Worm (Caenorhabditis elegans): ENCODE data around the gene prdx-2.
A peak's percentile ranks its signal among the peaks of the same experiment; 100 is the strongest.

prdx-2 gene

DNA sequence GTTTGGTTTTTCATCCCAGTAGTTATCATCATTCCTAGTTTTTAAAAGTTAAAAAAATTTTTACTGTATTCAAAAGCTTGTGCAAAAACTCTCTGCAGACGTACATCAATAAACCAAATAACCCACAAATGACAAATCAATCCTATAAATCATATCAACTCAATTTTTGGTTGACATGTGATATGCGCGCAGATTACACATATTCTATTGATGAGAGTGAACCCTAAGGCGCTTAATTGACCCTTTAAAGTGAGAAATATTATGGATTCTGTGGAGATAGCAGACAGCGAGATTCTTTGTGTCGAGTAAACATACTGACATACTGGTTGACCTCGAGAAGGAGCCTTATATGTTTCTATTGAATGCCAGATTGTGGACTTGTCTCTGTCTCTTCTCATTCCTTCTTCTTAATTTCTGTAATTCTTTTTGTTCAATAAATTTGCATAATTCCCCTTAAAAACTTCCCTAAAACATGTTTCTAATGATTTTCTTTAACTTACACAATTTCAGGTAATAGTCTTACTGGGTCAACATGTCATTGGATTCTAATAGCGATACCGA is 38.3 kb downstream of the prdx-2 start, which contains the start of gene EEED8.2:
Gene EEED8.2, plus strand, starts transcription at position 511 of the 561 bp plus-strand sequence.
- TF ChIP-seq hnd-1 (tag; optimal IDR thresholded peaks at IDR 0.05) = no peak
- no peak for TF ChIP-seq aly-1 (tag; optimal IDR thresholded peaks at IDR 0.05)
- no peak for TF ChIP-seq sea-1 (GFP tag; conservative IDR thresholded peaks at IDR 0.05)
- no peak for TF ChIP-seq tbx-37 (GFP tag; conservative IDR thresholded peaks at IDR 0.05)
- TF ChIP-seq ama-1 (optimal IDR thresholded peaks at IDR 0.05) = no peak
- no peak for TF ChIP-seq tra-4 (tag; optimal IDR thresholded peaks at IDR 0.05)
- TF ChIP-seq B0310.2 (tag; optimal IDR thresholded peaks at IDR 0.05) = no peak
- no peak for TF ChIP-seq scrt-1 (GFP tag; IDR thresholded peaks at IDR 0.05)
- no peak for TF ChIP-seq ceh-36 (tag; optimal IDR thresholded peaks at IDR 0.05)

DNA sequence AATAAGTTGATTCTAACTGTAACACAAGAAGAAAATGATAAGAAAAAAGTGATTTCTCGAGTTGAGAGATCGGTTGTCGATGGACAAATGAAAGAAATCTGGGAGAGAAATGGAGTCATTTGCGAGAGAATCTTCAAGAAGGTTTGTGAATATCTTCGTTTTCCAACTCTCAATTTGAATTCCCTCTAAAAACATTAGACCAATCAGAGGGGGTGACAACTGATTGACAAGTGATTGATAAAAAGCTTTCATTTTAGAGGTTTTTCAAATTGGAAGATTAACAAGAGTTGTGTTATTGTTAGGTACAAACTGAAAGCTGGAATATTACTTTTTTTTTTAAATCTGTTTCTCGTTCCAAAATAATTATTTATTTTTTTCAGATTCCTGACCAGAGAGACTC is 39.9 kb downstream of the prdx-2 start:
- TF ChIP-seq hmbx-1 (tag; optimal IDR thresholded peaks at IDR 0.05) (no peak), B0310.2 (tag; optimal IDR thresholded peaks at IDR 0.05) (no peak), aly-1 (tag; optimal IDR thresholded peaks at IDR 0.05) (no peak), hmg-4 (GFP tag; optimal IDR thresholded peaks at IDR 0.05) (no peak), pes-1 (GFP tag; IDR thresholded peaks at IDR 0.05) (no peak), hnd-1 (tag; optimal IDR thresholded peaks at IDR 0.05) (no peak), ets-7 (tag; optimal IDR thresholded peaks at IDR 0.05) (no peak), sea-1 (GFP tag; conservative IDR thresholded peaks at IDR 0.05) (no peak), tra-4 (tag; optimal IDR thresholded peaks at IDR 0.05) (no peak), tbx-11 (GFP tag; IDR thresholded peaks at IDR 0.05) (no peak)

DNA sequence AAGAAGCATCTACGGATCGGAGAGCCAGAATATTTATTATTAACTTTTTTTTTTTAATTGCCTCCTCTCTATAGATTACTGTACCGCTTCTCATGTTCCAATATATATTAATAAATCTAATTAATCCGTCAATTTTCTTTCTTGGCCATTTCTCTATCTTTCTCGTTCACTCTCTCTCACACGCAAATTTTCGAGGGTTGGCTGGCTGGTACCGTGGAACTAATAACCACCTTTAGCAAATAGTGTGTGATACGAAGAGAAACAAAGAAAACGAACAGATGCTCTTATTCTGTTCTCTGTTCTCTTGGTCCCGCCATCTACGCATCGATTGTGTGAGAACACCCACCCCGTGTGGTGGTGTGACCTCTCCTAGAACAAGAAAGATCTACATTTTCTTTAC is 40.3 kb downstream of the prdx-2 start:
- peak; percentile 3; the same call in 1 of the 2 replicates for TF ChIP-seq flt-1 (GFP tag; IDR thresholded peaks at IDR 0.05)
- TF ChIP-seq hmg-4 (GFP tag; optimal IDR thresholded peaks at IDR 0.05) = no peak
- TF ChIP-seq B0310.2 (tag; optimal IDR thresholded peaks at IDR 0.05) = no peak
- no peak for TF ChIP-seq tbx-11 (GFP tag; IDR thresholded peaks at IDR 0.05)
- 0 out of 2 replicates have a peak, but pooled peaks have one; percentile 10 for TF ChIP-seq sea-1 (GFP tag; conservative IDR thresholded peaks at IDR 0.05)

DNA sequence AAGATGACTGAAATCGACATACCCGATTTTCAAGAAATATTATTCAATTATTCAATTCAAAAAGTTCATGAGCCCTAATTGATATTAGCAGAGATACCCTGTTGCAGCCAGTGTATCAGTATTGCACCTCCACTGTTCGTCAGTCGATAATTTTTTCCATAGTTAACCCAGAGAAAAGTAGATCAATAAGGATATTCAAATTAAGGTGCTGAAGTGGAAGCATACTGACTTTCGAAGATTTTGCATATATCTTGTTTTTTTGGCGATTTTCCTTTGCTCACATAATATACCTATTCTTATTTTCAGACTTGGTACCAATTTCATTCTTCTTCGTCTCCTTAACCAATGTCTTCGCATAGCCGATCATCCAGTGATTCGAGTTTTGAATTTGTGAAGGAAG is 40.9 kb downstream of the prdx-2 start, which contains the start of gene EEED8.15:
Gene EEED8.15, plus strand, starts transcription at position 301 of the 400 bp plus-strand sequence.
- TF ChIP-seq ama-1 (optimal IDR thresholded peaks at IDR 0.05) (no peak), tbx-11 (GFP tag; IDR thresholded peaks at IDR 0.05) (no peak), ceh-36 (tag; optimal IDR thresholded peaks at IDR 0.05) (no peak)

DNA sequence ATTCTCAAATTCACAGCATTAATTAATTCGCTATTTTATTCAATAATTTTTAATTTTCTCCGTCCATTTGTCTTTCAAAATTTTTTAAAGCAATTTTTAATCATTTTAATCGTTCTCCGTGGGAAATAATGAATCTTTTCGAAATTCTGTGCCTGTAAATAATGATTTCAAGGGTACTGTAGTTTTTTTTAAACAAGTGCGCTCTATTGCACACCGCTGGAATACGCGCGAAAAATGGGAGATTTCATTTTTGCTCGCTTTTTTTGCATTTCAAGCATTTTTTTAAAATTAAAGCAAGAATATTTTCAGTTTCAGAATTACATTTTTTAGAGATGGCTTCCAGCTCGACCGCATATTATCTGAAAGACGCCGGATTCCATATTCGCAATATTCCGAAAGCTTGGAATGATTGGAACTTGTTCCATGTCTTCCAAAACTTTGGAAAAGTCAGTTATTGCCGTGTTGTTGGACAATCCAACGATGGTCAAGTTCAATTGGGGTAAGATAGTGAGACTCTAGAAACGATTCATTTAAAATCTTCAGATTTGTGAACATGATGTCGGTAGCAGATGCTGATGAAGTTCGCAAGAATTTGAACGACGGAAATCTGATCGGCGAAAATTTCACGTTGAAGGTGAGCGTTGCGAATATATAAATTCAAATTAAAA is 43.1 kb downstream of the prdx-2 start, which contains the start of gene tofu-6:
Gene tofu-6, plus strand, starts transcription at position 302 of the 668 bp plus-strand sequence.
- TF ChIP-seq ama-1 (optimal IDR thresholded peaks at IDR 0.05) (peak; percentile 92), hnd-1 (tag; optimal IDR thresholded peaks at IDR 0.05) (no peak), aly-1 (tag; optimal IDR thresholded peaks at IDR 0.05) (peak; percentile 19), scrt-1 (GFP tag; IDR thresholded peaks at IDR 0.05) (no peak)

DNA sequence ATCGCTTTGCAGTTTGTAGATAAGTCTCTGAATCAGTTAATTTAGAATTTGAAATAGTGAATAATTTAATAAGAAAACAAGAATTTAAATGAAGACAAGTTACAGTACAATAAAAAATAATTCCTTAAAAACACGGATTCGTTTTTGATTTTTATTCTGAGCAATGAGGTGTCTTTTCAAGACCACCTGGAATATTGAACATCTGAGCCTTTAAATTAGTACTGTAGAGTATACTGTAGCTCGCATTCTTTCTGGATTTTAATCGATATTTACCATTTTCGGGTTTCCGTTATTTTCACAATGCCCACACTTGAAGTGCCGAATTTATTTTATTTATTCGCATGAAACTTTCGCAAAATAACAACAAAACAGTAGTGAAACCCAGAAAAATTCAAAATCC is 45.8 kb downstream of the prdx-2 start, which contains the start of gene F07F6.7:
Gene F07F6.7, minus strand, starts transcription at position 27 of the 400 bp plus-strand sequence.
- TF ChIP-seq flt-1 (GFP tag; IDR thresholded peaks at IDR 0.05) (no peak), hmbx-1 (tag; optimal IDR thresholded peaks at IDR 0.05) (no peak), tbx-37 (GFP tag; conservative IDR thresholded peaks at IDR 0.05) (no peak)

DNA sequence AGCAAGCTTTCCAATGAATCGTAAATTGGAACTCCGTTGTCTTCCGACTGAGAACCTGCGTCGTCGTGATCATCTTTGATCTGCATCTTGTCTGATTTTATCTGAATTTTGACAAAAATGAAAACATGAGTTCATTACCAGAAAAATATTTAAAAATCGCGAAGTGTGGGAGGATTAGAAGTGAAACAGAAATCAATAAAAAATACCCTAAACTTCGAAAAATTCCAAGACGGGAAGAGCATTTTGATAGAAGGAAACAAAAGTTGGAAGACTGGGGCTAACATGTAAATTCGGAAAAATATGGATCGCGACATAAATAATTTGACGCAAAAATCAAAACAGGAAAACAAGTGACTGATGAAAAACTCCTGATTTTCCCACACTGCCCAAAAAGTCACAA is 47.6 kb downstream of the prdx-2 start, which contains the start of gene F07F6.8:
Gene F07F6.8, minus strand, starts transcription at position 101 of the 400 bp plus-strand sequence.
- TF ChIP-seq flt-1 (GFP tag; IDR thresholded peaks at IDR 0.05) (no peak), hmbx-1 (tag; optimal IDR thresholded peaks at IDR 0.05) (no peak), F13C5.2 (tag; optimal IDR thresholded peaks at IDR 0.05) (no peak), hnd-1 (tag; optimal IDR thresholded peaks at IDR 0.05) (no peak)

DNA sequence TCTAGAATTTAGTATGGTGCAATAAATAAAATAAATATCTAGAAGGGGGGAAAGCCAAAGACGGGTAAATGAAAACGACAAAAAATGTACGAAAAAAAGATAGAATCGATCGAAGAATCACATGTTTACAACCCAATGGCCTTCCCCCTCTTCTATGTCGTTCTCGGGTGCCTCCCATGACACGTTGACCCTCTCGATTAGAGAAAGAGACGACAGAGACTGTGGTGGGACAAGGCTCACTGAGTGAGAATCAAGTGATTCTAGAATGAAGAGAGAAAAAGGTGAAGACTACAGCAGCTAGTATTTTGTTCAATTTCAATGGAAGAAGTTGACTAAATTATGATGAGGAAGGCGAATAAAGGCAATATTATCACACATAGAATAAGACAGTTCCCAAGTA is 48.1 kb downstream of the prdx-2 start:
- TF ChIP-seq scrt-1 (GFP tag; IDR thresholded peaks at IDR 0.05) (no peak), ama-1 (optimal IDR thresholded peaks at IDR 0.05) (no peak), hnd-1 (tag; optimal IDR thresholded peaks at IDR 0.05) (no peak), hmg-4 (GFP tag; optimal IDR thresholded peaks at IDR 0.05) (peak; percentile 36)

DNA sequence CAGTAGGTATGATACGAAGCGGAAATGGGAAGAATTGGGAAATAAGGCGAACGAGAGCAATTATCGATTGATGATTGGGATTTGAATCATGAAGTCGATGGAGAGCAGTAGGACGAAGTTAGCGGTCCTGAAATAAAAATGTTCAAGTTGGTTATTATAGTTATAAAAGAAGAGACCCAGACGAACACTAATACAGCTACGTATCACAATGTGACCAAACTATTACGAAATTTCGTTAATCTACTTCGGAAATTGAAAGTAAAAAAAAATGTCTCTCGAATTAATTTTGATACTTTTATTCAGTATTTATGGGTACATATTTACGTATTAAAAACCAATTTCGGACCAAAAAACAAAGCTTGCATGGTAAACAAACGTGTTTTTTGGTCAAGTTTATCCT is 48.5 kb downstream of the prdx-2 start:
- TF ChIP-seq ama-1 (optimal IDR thresholded peaks at IDR 0.05) (no peak), aly-1 (tag; optimal IDR thresholded peaks at IDR 0.05) (no peak), hmbx-1 (tag; optimal IDR thresholded peaks at IDR 0.05) (no peak), sea-1 (GFP tag; conservative IDR thresholded peaks at IDR 0.05) (no peak), ceh-36 (tag; optimal IDR thresholded peaks at IDR 0.05) (no peak), flt-1 (GFP tag; IDR thresholded peaks at IDR 0.05) (no peak), tbx-37 (GFP tag; conservative IDR thresholded peaks at IDR 0.05) (no peak), pes-1 (GFP tag; IDR thresholded peaks at IDR 0.05) (no peak), hnd-1 (tag; optimal IDR thresholded peaks at IDR 0.05) (no peak), B0310.2 (tag; optimal IDR thresholded peaks at IDR 0.05) (no peak), tra-4 (tag; optimal IDR thresholded peaks at IDR 0.05) (no peak), scrt-1 (GFP tag; IDR thresholded peaks at IDR 0.05) (no peak), hmg-4 (GFP tag; optimal IDR thresholded peaks at IDR 0.05) (no peak), tbx-11 (GFP tag; IDR thresholded peaks at IDR 0.05) (no peak), ets-7 (tag; optimal IDR thresholded peaks at IDR 0.05) (no peak), ceh-13 (GFP tag; optimal IDR thresholded peaks at IDR 0.05) (no peak), F13C5.2 (tag; optimal IDR thresholded peaks at IDR 0.05) (no peak)

Data from whole organism, early embryonic.